Fruit fly (Drosophila melanogaster): ENCODE results near the gene CG7924.
A peak's percentile ranks its signal among the peaks of the same experiment; 100 is the strongest.

CG7924 gene

DNA sequence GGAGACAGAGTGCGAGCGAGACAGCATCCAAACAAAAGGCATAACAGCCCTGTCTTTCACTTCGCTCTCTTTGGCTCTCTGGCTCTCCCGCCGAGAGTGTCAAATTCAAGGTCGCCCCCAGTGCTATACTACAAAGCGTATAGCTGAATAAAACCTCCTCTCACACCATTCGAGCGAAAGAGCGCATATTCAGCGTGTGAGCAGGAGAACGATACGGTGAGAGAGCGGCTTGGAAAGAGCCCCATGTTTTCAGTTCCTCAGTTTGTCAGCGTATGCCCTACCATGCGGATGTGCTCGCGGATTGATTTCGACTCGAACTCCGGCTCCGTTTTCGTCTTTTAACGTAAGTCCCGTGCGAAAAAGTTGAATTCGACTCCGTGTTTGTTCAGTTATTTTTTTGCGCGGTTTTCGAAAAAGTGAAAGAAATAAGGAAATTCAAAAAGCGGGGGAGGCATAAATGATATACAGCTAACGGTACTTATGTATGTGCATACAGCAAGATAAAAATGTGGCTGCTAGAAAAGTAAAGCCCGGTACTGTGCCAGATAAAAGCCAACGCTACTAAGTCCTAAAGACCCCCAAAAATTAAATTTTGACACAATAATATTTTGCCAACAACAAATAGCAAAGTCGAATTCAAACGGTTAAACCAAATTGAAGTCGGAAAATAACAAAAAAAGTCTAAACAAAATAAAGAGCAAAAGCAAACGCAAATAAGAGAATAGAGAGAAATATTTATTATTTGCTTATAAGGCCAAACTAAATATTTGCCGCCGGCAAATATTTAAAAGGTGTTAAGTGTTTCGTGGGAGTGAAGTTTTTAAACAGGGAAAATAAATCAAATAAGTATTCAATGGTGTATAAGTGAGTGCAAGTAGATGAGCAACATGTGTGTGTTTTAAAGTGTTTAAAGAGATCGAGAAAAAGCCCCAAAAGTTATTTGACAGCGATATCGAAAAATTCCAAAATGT is 41.1 kb downstream of the CG7924 start, which contains the start of gene fz:
fz (plus strand) TSS at position 256 of the 971 bp plus-strand sequence.
- TF ChIP-seq Hnf4 (GFP tag; optimal IDR thresholded peaks at IDR 0.05) (peak; percentile 36), dsf (GFP tag; optimal IDR thresholded peaks at IDR 0.05; ENCODE audit: borderline replicate concordance) (no peak), dl (GFP tag; optimal IDR thresholded peaks at IDR 0.05; ENCODE audit: insufficient read depth in 1 of 2, partially characterized antibody in 2 of 2) (peak; percentile 81 to 82), Dif (GFP tag; optimal IDR thresholded peaks at IDR 0.05; ENCODE audit: partially characterized antibody) (peak; percentile 93), jim (GFP tag; optimal IDR thresholded peaks at IDR 0.05) (peak; percentile 15), fru (GFP tag; optimal IDR thresholded peaks at IDR 0.05) (peak; percentile 3), sage (GFP tag; optimal IDR thresholded peaks at IDR 0.05) (no peak), Vsx2 (GFP tag; optimal IDR thresholded peaks at IDR 0.05; ENCODE audit: partially characterized antibody) (peak; percentile 70)

DNA sequence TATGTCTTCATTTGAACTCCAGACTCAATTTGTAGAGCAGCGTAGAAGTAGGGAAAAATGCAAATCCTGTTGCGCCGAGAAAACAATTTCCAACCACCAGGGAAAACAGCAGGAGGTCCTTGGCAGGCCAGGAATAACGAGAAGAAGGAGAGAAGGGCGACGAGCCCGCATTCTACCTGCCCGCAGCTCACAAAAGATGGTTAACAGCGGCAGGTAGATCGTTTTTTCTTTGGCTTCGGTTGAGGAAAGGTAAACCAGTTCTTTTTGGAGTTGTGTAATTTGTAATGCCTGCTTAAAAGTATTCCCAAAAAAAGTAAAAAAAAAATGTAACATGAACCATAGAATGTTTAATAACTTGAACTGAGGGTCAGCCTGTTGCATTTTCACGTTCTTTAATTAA is 42.9 kb downstream of the CG7924 start:
- TF ChIP-seq CG9705 (GFP tag; optimal IDR thresholded peaks at IDR 0.05) (no peak), usp (GFP tag; optimal IDR thresholded peaks at IDR 0.05) (no peak), OdsH (GFP tag; optimal IDR thresholded peaks at IDR 0.05) (no peak), sv (GFP tag; optimal IDR thresholded peaks at IDR 0.05) (no peak), brk (GFP tag; optimal IDR thresholded peaks at IDR 0.05) (no peak), Dif (GFP tag; optimal IDR thresholded peaks at IDR 0.05; ENCODE audit: partially characterized antibody) (no peak), sage (GFP tag; optimal IDR thresholded peaks at IDR 0.05) (no peak), GATAd (GFP tag; optimal IDR thresholded peaks at IDR 0.05) (no peak), Hnf4 (GFP tag; optimal IDR thresholded peaks at IDR 0.05) (no peak)

- TF ChIP-seq woc (GFP tag; optimal IDR thresholded peaks at IDR 0.05) = no peak
- no peak for TF ChIP-seq Hr78 (GFP tag; optimal IDR thresholded peaks at IDR 0.05)
- TF ChIP-seq Vsx2 (GFP tag; optimal IDR thresholded peaks at IDR 0.05; ENCODE audit: partially characterized antibody) = no peak
- no peak for TF ChIP-seq dsf (GFP tag; optimal IDR thresholded peaks at IDR 0.05; ENCODE audit: borderline replicate concordance)
- TF ChIP-seq Sp1 (GFP tag; optimal IDR thresholded peaks at IDR 0.05) = no peak
- no peak for TF ChIP-seq N (GFP tag; optimal IDR thresholded peaks at IDR 0.05)
- TF ChIP-seq lola (GFP tag; optimal IDR thresholded peaks at IDR 0.05) = no peak
- no peak for TF ChIP-seq Rel (GFP tag; optimal IDR thresholded peaks at IDR 0.05)
- no peak for TF ChIP-seq Rel (tag; optimal IDR thresholded peaks at IDR 0.05)
- no peak for TF ChIP-seq Hr83 (GFP tag; optimal IDR thresholded peaks at IDR 0.05; ENCODE audit: poor library complexity, severe bottlenecking)
- TF ChIP-seq jim (GFP tag; optimal IDR thresholded peaks at IDR 0.05) = no peak
- TF ChIP-seq fru (GFP tag; optimal IDR thresholded peaks at IDR 0.05) = no peak
- TF ChIP-seq sage (GFP tag; optimal IDR thresholded peaks at IDR 0.05) = no peak
These were observed 48.9 kb downstream of the CG7924 start for dm6 chr3L:14282139-14282538.

All from whole organism, wandering third instar larva.